Worm (Caenorhabditis elegans) whole organism, L2 larva: ENCODE results near the gene F42A9.8.
A peak's percentile ranks its signal among the peaks of the same experiment; 100 is the strongest.

Source experiments
- C34F6.9 ChIP-seq: fragments of 150-350 bp; optimal IDR thresholded peaks from 2 replicates; lab custom pipeline; 2014; ENCODE audit warnings: missing biosample characterization, missing genetic modification characterization
- F13H6.1 ChIP-seq: sonication (generic microtip); optimal IDR thresholded peaks from 2 replicates; lab custom pipeline; 2016; ENCODE audit warnings: missing genetic modification characterization, missing compliant biosample characterization
- R02D3.7 ChIP-seq: fragments of 150-350 bp; optimal IDR thresholded peaks from 2 replicates; lab custom pipeline; 2014; ENCODE audit warnings: missing biosample characterization, missing genetic modification characterization
- Y55F3AM.14 ChIP-seq: fragments of 200-800 bp; sonication (Bioruptor generic); optimal IDR thresholded peaks from 2 replicates; lab custom pipeline; 2018; ENCODE audit warnings: mild to moderate bottlenecking, missing genetic modification characterization, missing compliant biosample characterization
- ZK546.5 ChIP-seq: sonication (generic microtip); optimal IDR thresholded peaks from 2 replicates; lab custom pipeline; 2017; ENCODE audit warnings: missing biosample characterization, missing genetic modification characterization
- alr-1 ChIP-seq: fragments of 150-350 bp; optimal IDR thresholded peaks from 2 replicates; lab custom pipeline; 2014; ENCODE audit warnings: missing biosample characterization, missing genetic modification characterization
- aly-2 ChIP-seq: fragments of 150-350 bp; optimal IDR thresholded peaks from 2 replicates; lab custom pipeline; 2014; ENCODE audit warnings: missing biosample characterization, missing genetic modification characterization
- ama-1 ChIP-seq: fragments of 150-350 bp; optimal IDR thresholded peaks from 2 replicates; lab custom pipeline; 2018; ENCODE audit warnings: inconsistent platforms
- blmp-1 ChIP-seq: sonication (generic microtip); optimal IDR thresholded peaks from 2 replicates; lab custom pipeline; 2017; ENCODE audit warnings: missing genetic modification characterization, mild to moderate bottlenecking, missing compliant biosample characterization, antibody characterized with exemption, moderate library complexity; ENCODE audit not compliant: insufficient read depth
- ceh-16 ChIP-seq: fragments of 150-350 bp; optimal IDR thresholded peaks from 2 replicates; lab custom pipeline; 2014; ENCODE audit warnings: missing biosample characterization, missing genetic modification characterization
- ceh-82 ChIP-seq: fragments of 150-350 bp; optimal IDR thresholded peaks from 2 replicates; lab custom pipeline; 2014; ENCODE audit warnings: missing biosample characterization, missing genetic modification characterization
- crh-2 ChIP-seq: sonication (generic microtip); optimal IDR thresholded peaks from 2 replicates; lab custom pipeline; 2017; ENCODE audit warnings: missing biosample characterization, missing genetic modification characterization
- dmd-4 ChIP-seq: sonication (generic microtip); optimal IDR thresholded peaks from 2 replicates; lab custom pipeline; 2017; ENCODE audit warnings: missing biosample characterization, missing genetic modification characterization
- egl-27 ChIP-seq: sonication (generic microtip); optimal IDR thresholded peaks from 3 replicates; lab custom pipeline; 2017; ENCODE audit warnings: missing biosample characterization, missing genetic modification reagents, missing genetic modification characterization
- elt-1 ChIP-seq: fragments of 150-350 bp; optimal IDR thresholded peaks from 2 replicates; lab custom pipeline; 2014; ENCODE audit warnings: missing biosample characterization, missing genetic modification characterization
- elt-3 ChIP-seq: sonication (generic microtip); optimal IDR thresholded peaks from 2 replicates; lab custom pipeline; 2017; ENCODE audit warnings: missing biosample characterization, missing genetic modification characterization
- fos-1 ChIP-seq: fragments of 150-350 bp; optimal IDR thresholded peaks from 2 replicates; lab custom pipeline; 2014; ENCODE audit warnings: missing biosample characterization, missing genetic modification characterization
- gmeb-1 ChIP-seq: fragments of 150-350 bp; optimal IDR thresholded peaks from 2 replicates; lab custom pipeline; 2014; ENCODE audit warnings: missing biosample characterization, missing genetic modification characterization
- lin-11 ChIP-seq: fragments of 150-350 bp; sonication (generic microtip); optimal IDR thresholded peaks from 2 replicates; lab custom pipeline; 2014; ENCODE audit warnings: missing biosample characterization, missing genetic modification characterization, inconsistent platforms, mixed read lengths
- lin-13 ChIP-seq: fragments of 150-350 bp; optimal IDR thresholded peaks from 2 replicates; lab custom pipeline; 2014; ENCODE audit warnings: missing biosample characterization, missing genetic modification reagents, missing genetic modification characterization
- lin-39 ChIP-seq: fragments of 150-350 bp; optimal IDR thresholded peaks from 2 replicates; lab custom pipeline; 2014; ENCODE audit warnings: missing biosample characterization, missing genetic modification reagents, missing genetic modification characterization
- lsy-2 ChIP-seq, 2 experiments: fragments of 150-350 bp in 1 of 2; sonication (generic microtip) in 1 of 2; optimal IDR thresholded peaks; 2 replicates each; lab custom pipeline; 2014 to 2017; ENCODE audit warnings: missing biosample characterization in 2 of 2, missing genetic modification characterization in 2 of 2
- mab-5 ChIP-seq: fragments of 150-350 bp; optimal IDR thresholded peaks from 2 replicates; lab custom pipeline; 2014; ENCODE audit warnings: missing biosample characterization, missing genetic modification characterization
- mbf-1 ChIP-seq: sonication (generic microtip); optimal IDR thresholded peaks from 2 replicates; lab custom pipeline; 2017; ENCODE audit warnings: missing biosample characterization, missing genetic modification characterization
- mdl-1 ChIP-seq, 2 experiments: fragments of 150-350 bp in 1 of 2; sonication (generic microtip) in 1 of 2; optimal IDR thresholded peaks; 2 replicates each; lab custom pipeline; 2017; ENCODE audit warnings: missing biosample characterization in 2 of 2, missing genetic modification characterization in 2 of 2
- nhr-10 ChIP-seq: sonication (generic microtip); optimal IDR thresholded peaks from 2 replicates; lab custom pipeline; 2017; ENCODE audit warnings: missing biosample characterization, missing genetic modification characterization
- nhr-11 ChIP-seq: fragments of 150-350 bp; optimal IDR thresholded peaks from 2 replicates; lab custom pipeline; 2014; ENCODE audit warnings: missing biosample characterization, missing genetic modification characterization
- nhr-12 ChIP-seq: fragments of 150-350 bp; optimal IDR thresholded peaks from 2 replicates; lab custom pipeline; 2014; ENCODE audit warnings: missing biosample characterization, missing genetic modification characterization
- nhr-129 ChIP-seq: fragments of 150-350 bp; optimal IDR thresholded peaks from 2 replicates; lab custom pipeline; 2014; ENCODE audit warnings: missing biosample characterization, missing genetic modification characterization
- nhr-21 ChIP-seq: fragments of 150-350 bp; optimal IDR thresholded peaks from 2 replicates; lab custom pipeline; 2014; ENCODE audit warnings: missing biosample characterization, missing genetic modification characterization
- nhr-23 ChIP-seq: fragments of 150-350 bp; optimal IDR thresholded peaks from 2 replicates; lab custom pipeline; 2014; ENCODE audit warnings: missing biosample characterization, missing genetic modification reagents, missing genetic modification characterization
- nhr-237 ChIP-seq: fragments of 150-350 bp; optimal IDR thresholded peaks from 2 replicates; lab custom pipeline; 2014; ENCODE audit warnings: missing biosample characterization, missing genetic modification characterization
- nhr-25 ChIP-seq: fragments of 150-350 bp; sonication (generic microtip); optimal IDR thresholded peaks from 3 replicates; lab custom pipeline; 2014; ENCODE audit warnings: missing biosample characterization, missing genetic modification characterization
- nhr-6 ChIP-seq: fragments of 150-350 bp; optimal IDR thresholded peaks from 2 replicates; lab custom pipeline; 2014; ENCODE audit warnings: missing biosample characterization, missing genetic modification characterization
- nhr-77 ChIP-seq: fragments of 150-350 bp; optimal IDR thresholded peaks from 2 replicates; lab custom pipeline; 2014; ENCODE audit warnings: missing biosample characterization, missing genetic modification characterization
- peb-1 ChIP-seq: fragments of 150-350 bp; optimal IDR thresholded peaks from 2 replicates; lab custom pipeline; 2014; ENCODE audit warnings: missing biosample characterization, missing genetic modification characterization
- sem-4 ChIP-seq: fragments of 150-350 bp; optimal IDR thresholded peaks from 2 replicates; lab custom pipeline; 2014; ENCODE audit warnings: missing biosample characterization, missing genetic modification reagents, missing genetic modification characterization
- skn-1 ChIP-seq: sonication (generic microtip); optimal IDR thresholded peaks from 2 replicates; lab custom pipeline; 2017; ENCODE audit warnings: missing biosample characterization, missing genetic modification characterization
- sma-3 ChIP-seq: sonication (generic microtip); optimal IDR thresholded peaks from 2 replicates; lab custom pipeline; 2016; ENCODE audit warnings: missing genetic modification reagents, missing genetic modification characterization, missing compliant biosample characterization
- sma-9 ChIP-seq, 2 experiments: fragments of 150-350 bp in 1 of 2; sonication (generic microtip) in 1 of 2; optimal IDR thresholded peaks; 2 replicates each; lab custom pipeline; 2014 to 2016; ENCODE audit warnings: missing genetic modification characterization in 2 of 2, mild to moderate bottlenecking in 1 of 2, missing biosample characterization in 1 of 2, missing compliant biosample characterization in 1 of 2, missing genetic modification reagents in 1 of 2, moderate library complexity in 1 of 2
- snpc-4 ChIP-seq: fragments of 150-350 bp; optimal IDR thresholded peaks from 2 replicates; lab custom pipeline; 2014; ENCODE audit warnings: missing biosample characterization, missing genetic modification characterization
- unc-39 ChIP-seq: fragments of 150-350 bp; optimal IDR thresholded peaks from 2 replicates; lab custom pipeline; 2014; ENCODE audit warnings: missing biosample characterization, missing genetic modification characterization
- unc-55 ChIP-seq: fragments of 150-350 bp; sonication (generic microtip); optimal IDR thresholded peaks from 3 replicates; lab custom pipeline; 2014; ENCODE audit warnings: missing biosample characterization, missing genetic modification reagents, missing genetic modification characterization
- unc-62 ChIP-seq: fragments of 150-350 bp; optimal IDR thresholded peaks from 2 replicates; lab custom pipeline; 2014; ENCODE audit warnings: missing biosample characterization, missing genetic modification reagents, missing genetic modification characterization
- zag-1 ChIP-seq: fragments of 150-350 bp; optimal IDR thresholded peaks from 2 replicates; lab custom pipeline; 2014; ENCODE audit warnings: missing biosample characterization, missing genetic modification characterization
- ztf-1 ChIP-seq: fragments of 200-800 bp; sonication (Bioruptor generic); conservative IDR thresholded peaks from 2 replicates; pipeline ENCODE4 v1.3.6; 2022; ENCODE audit warnings: missing genetic modification characterization, missing compliant biosample characterization
- ztf-11 ChIP-seq: sonication (generic microtip); optimal IDR thresholded peaks from 2 replicates; lab custom pipeline; 2017; ENCODE audit warnings: missing biosample characterization, missing genetic modification characterization
- ztf-4 ChIP-seq: fragments of 150-350 bp; optimal IDR thresholded peaks from 2 replicates; lab custom pipeline; 2014; ENCODE audit warnings: missing biosample characterization, missing genetic modification characterization

F42A9.8 gene

ce11 chrIV:8626294-8626693, 7.7 kb upstream of the F42A9.8 start:
- no peak for TF ChIP-seq unc-39 (tag; lab: Kevin White, UChicago)
- no peak for TF ChIP-seq nhr-12 (tag; lab: Kevin White, UChicago)
- peak; percentile 7 for TF ChIP-seq C34F6.9
- TF ChIP-seq R02D3.7 (tag; lab: Kevin White, UChicago), result no peak

- no peak for TF ChIP-seq nhr-12 (tag; lab: Kevin White, UChicago)
- no peak for TF ChIP-seq nhr-21
- TF ChIP-seq nhr-237 (tag; lab: Kevin White, UChicago), result no peak
- TF ChIP-seq lsy-2 (tag; optimal IDR thresholded peaks at IDR 0.05; lab: Kevin White, UChicago), result no peak
- no peak for TF ChIP-seq mdl-1 (tag; optimal IDR thresholded peaks at IDR 0.05; lab: Kevin White, UChicago)
Observed at ce11 chrIV:8625730-8626129, 7.1 kb upstream of the F42A9.8 start.

ce11 chrIV:8620102-8620733, 1.6 kb upstream of the F42A9.8 start, which contains the start of gene lin-49:
Gene lin-49, plus strand, starts transcription at chrIV:8620683.
- TF ChIP-seq R02D3.7 (tag; lab: Kevin White, UChicago), result no peak
- no peak for TF ChIP-seq snpc-4 (tag; lab: Kevin White, UChicago)
- no peak for TF ChIP-seq ztf-11
- peak; percentile 33 for TF ChIP-seq egl-27 (tag; lab: Kevin White, UChicago)
- peak in 1 of 2 experiments; percentile 78 for TF ChIP-seq lsy-2 (tag; optimal IDR thresholded peaks at IDR 0.05; lab: Kevin White, UChicago)
- peak; percentile 12 for TF ChIP-seq mab-5 (tag; lab: Kevin White, UChicago)
- peak; percentile 81 for TF ChIP-seq sma-9 (GFP tag; optimal IDR thresholded peaks at IDR 0.05; lab: Kevin White, UChicago)
- no peak for TF ChIP-seq sma-9 (tag; optimal IDR thresholded peaks at IDR 0.05; lab: Kevin White, UChicago)
- peak; percentile 57 for TF ChIP-seq lin-13 (GFP tag; lab: Kevin White, UChicago)
- TF ChIP-seq ceh-82 (tag; lab: Kevin White, UChicago), result no peak
- peak; percentile 71 for TF ChIP-seq F13H6.1 (tag; lab: Kevin White, UChicago)
- peak; percentile 89 for TF ChIP-seq nhr-129
- no peak for TF ChIP-seq ZK546.5 (tag; lab: Kevin White, UChicago)
- peak; percentile 78 for TF ChIP-seq blmp-1 (tag; lab: Kevin White, UChicago)
- no peak for TF ChIP-seq nhr-10 (tag; lab: Kevin White, UChicago)
- TF ChIP-seq aly-2 (tag; lab: Kevin White, UChicago), result no peak
- no peak for TF ChIP-seq elt-3 (tag; lab: Kevin White, UChicago)
- no peak for TF ChIP-seq dmd-4 (tag; lab: Kevin White, UChicago)
- peak; percentile 74 for TF ChIP-seq nhr-25 (tag; lab: Kevin White, UChicago)
- TF ChIP-seq Y55F3AM.14, result no peak
- TF ChIP-seq nhr-77 (tag; lab: Kevin White, UChicago), result no peak
- no peak for TF ChIP-seq ama-1
- TF ChIP-seq C34F6.9, result peak; percentile 90
- peak; percentile 15 for TF ChIP-seq gmeb-1
- no peak for TF ChIP-seq nhr-237 (tag; lab: Kevin White, UChicago)
- TF ChIP-seq lin-11, result no peak
- TF ChIP-seq zag-1, result no peak
- no peak for TF ChIP-seq ceh-16 (tag; lab: Kevin White, UChicago)
- TF ChIP-seq unc-62 (GFP tag; lab: Kevin White, UChicago), result no peak
- peak; percentile 90 for TF ChIP-seq fos-1 (tag; lab: Kevin White, UChicago)
- TF ChIP-seq lin-39 (tag; lab: Kevin White, UChicago), result no peak
- TF ChIP-seq sma-3 (GFP tag; lab: Kevin White, UChicago), result peak; percentile 26
- TF ChIP-seq mbf-1 (tag; lab: Kevin White, UChicago), result no peak
- no peak for TF ChIP-seq nhr-12 (tag; lab: Kevin White, UChicago)
- TF ChIP-seq unc-39 (tag; lab: Kevin White, UChicago), result no peak
- TF ChIP-seq ztf-1 (GFP tag; lab: Robert Waterston, UW), result no peak
- peak; percentile 44 for TF ChIP-seq sem-4 (tag; lab: Kevin White, UChicago)
- no peak for TF ChIP-seq elt-1
- no peak for TF ChIP-seq nhr-11 (tag; lab: Kevin White, UChicago)
- no peak for TF ChIP-seq nhr-23 (tag; lab: Kevin White, UChicago)
- TF ChIP-seq alr-1, result no peak
- TF ChIP-seq unc-55, result peak; percentile 79
- TF ChIP-seq skn-1, result no peak
- TF ChIP-seq ztf-4 (tag; lab: Kevin White, UChicago), result no peak
- peak; percentile 84 for TF ChIP-seq crh-2 (tag; lab: Kevin White, UChicago)
- TF ChIP-seq nhr-6 (tag; lab: Kevin White, UChicago), result peak; percentile 65
- TF ChIP-seq nhr-21, result peak; percentile 60
- TF ChIP-seq mdl-1 (tag; optimal IDR thresholded peaks at IDR 0.05; lab: Kevin White, UChicago), result no peak
- TF ChIP-seq peb-1 (tag; lab: Kevin White, UChicago), result no peak
